Worm (Caenorhabditis elegans) whole organism, L4 larva: ENCODE data around the gene acox-1.5.

Experiments used
- F26F4.8 ChIP-seq: fragments of 200-800 bp; sonication (Bioruptor generic); conservative IDR thresholded peaks from 2 replicates; pipeline ENCODE4 v1.3.6; 2022; ENCODE audit warnings: missing genetic modification characterization, missing compliant biosample characterization
- F37D6.2 ChIP-seq: sonication (generic microtip); optimal IDR thresholded peaks from 2 replicates; lab custom pipeline; 2016; ENCODE audit warnings: mild to moderate bottlenecking, missing genetic modification characterization, missing compliant biosample characterization
- F49E8.2 ChIP-seq: sonication (generic microtip); optimal IDR thresholded peaks from 2 replicates; lab custom pipeline; 2016; ENCODE audit warnings: missing compliant biosample characterization, mild to moderate bottlenecking, missing genetic modification characterization, borderline replicate concordance
- T26A8.4 ChIP-seq: fragments of 200-800 bp; sonication (Bioruptor generic); IDR thresholded peaks from 2 replicates; pipeline ENCODE4 v1.3.6; 2022; ENCODE audit warnings: missing genetic modification characterization, missing compliant biosample characterization
- Y105C5A.15 ChIP-seq: fragments of 200-800 bp; sonication (Bioruptor generic); IDR thresholded peaks from 2 replicates; pipeline ENCODE4 v1.3.6; 2022; ENCODE audit warnings: missing genetic modification characterization, missing compliant biosample characterization
- Y75B8A.6 ChIP-seq: fragments of 200-800 bp; sonication (Bioruptor generic); IDR thresholded peaks from 2 replicates; pipeline ENCODE4 v1.3.6; 2022; ENCODE audit warnings: missing genetic modification reagents, missing genetic modification characterization, missing compliant biosample characterization
- ZK546.5 ChIP-seq, 2 experiments: sonication (generic microtip); optimal IDR thresholded peaks; 2 replicates each; lab custom pipeline; 2017; ENCODE audit warnings: missing biosample characterization in 2 of 2, missing genetic modification characterization in 2 of 2
- aly-2 ChIP-seq: sonication (generic microtip); optimal IDR thresholded peaks from 2 replicates; lab custom pipeline; 2018; ENCODE audit warnings: missing biosample characterization, missing genetic modification characterization
- ama-1 ChIP-seq: fragments of 150-350 bp; optimal IDR thresholded peaks from 2 replicates; lab custom pipeline; 2014; ENCODE audit warnings: inconsistent platforms, mixed read lengths
- arid-1 ChIP-seq: fragments of 200-800 bp; sonication (Bioruptor generic); conservative IDR thresholded peaks from 2 replicates; pipeline ENCODE4 v1.3.6; 2022; ENCODE audit warnings: missing genetic modification reagents, missing genetic modification characterization, missing compliant biosample characterization
- ceh-20 ChIP-seq: fragments of 200-800 bp; sonication (Bioruptor generic); IDR thresholded peaks from 2 replicates; pipeline ENCODE4 v1.3.6; 2022; ENCODE audit warnings: missing genetic modification reagents, missing genetic modification characterization, missing compliant biosample characterization
- ceh-32 ChIP-seq: sonication (generic microtip); optimal IDR thresholded peaks from 2 replicates; lab custom pipeline; 2016; ENCODE audit warnings: mild to moderate bottlenecking, missing genetic modification characterization, missing compliant biosample characterization; ENCODE audit not compliant: poor library complexity
- ceh-44 ChIP-seq: fragments of 200-800 bp; sonication (Bioruptor generic); IDR thresholded peaks from 2 replicates; pipeline ENCODE4 v1.3.6; 2022; ENCODE audit warnings: missing genetic modification reagents, missing genetic modification characterization, missing compliant biosample characterization
- ceh-62 ChIP-seq: sonication (generic microtip); optimal IDR thresholded peaks from 2 replicates; lab custom pipeline; 2017; ENCODE audit warnings: missing biosample characterization, missing genetic modification characterization
- ceh-82 ChIP-seq: sonication (generic microtip); optimal IDR thresholded peaks from 2 replicates; lab custom pipeline; 2017; ENCODE audit warnings: missing biosample characterization, missing genetic modification characterization
- ces-1 ChIP-seq: fragments of 150-350 bp; sonication (generic microtip); optimal IDR thresholded peaks from 4 replicates; lab custom pipeline; 2014; ENCODE audit warnings: missing biosample characterization, missing genetic modification reagents, missing genetic modification characterization
- cey-2 ChIP-seq: sonication (generic microtip); optimal IDR thresholded peaks from 3 replicates; lab custom pipeline; 2017; ENCODE audit warnings: missing genetic modification characterization, mild to moderate bottlenecking, missing compliant biosample characterization, antibody characterized with exemption, borderline replicate concordance; ENCODE audit not compliant: insufficient read depth
- ctbp-1 ChIP-seq: fragments of 200-800 bp; sonication (Bioruptor generic); IDR thresholded peaks from 2 replicates; pipeline ENCODE4 v1.3.6; 2022; ENCODE audit warnings: missing genetic modification reagents, missing genetic modification characterization, missing compliant biosample characterization
- daf-16 ChIP-seq, 3 experiments: sonication (generic microtip); optimal IDR thresholded peaks; 2 replicates each; lab custom pipeline; 2016 to 2017; ENCODE audit warnings: missing genetic modification characterization in 3 of 3, missing genetic modification reagents in 3 of 3, mild to moderate bottlenecking in 2 of 3, missing compliant biosample characterization in 2 of 3, missing biosample characterization in 1 of 3, moderate library complexity in 1 of 3
- daf-8 ChIP-seq: fragments of 200-800 bp; sonication (Bioruptor generic); IDR thresholded peaks from 2 replicates; pipeline ENCODE4 v1.3.6; 2022; ENCODE audit warnings: missing genetic modification characterization, missing compliant biosample characterization
- dmd-9 ChIP-seq: fragments of 200-800 bp; sonication (Bioruptor generic); IDR thresholded peaks from 2 replicates; pipeline ENCODE4 v1.3.6; 2022; ENCODE audit warnings: missing genetic modification reagents, missing genetic modification characterization, missing compliant biosample characterization
- duxl-1 ChIP-seq: sonication (generic microtip); optimal IDR thresholded peaks from 2 replicates; lab custom pipeline; 2016; ENCODE audit warnings: mild to moderate bottlenecking, missing genetic modification characterization, moderate library complexity, missing compliant biosample characterization; ENCODE audit not compliant: poor library complexity
- dve-1 ChIP-seq: sonication (generic microtip); optimal IDR thresholded peaks from 2 replicates; lab custom pipeline; 2017; ENCODE audit warnings: antibody characterized with exemption, mild to moderate bottlenecking, missing genetic modification characterization, missing compliant biosample characterization; ENCODE audit not compliant: insufficient read depth
- fkh-10 ChIP-seq: fragments of 150-350 bp; optimal IDR thresholded peaks from 2 replicates; lab custom pipeline; 2014; ENCODE audit warnings: missing biosample characterization, missing genetic modification reagents, missing genetic modification characterization
- gei-8 ChIP-seq: fragments of 200-800 bp; sonication (Bioruptor generic); optimal IDR thresholded peaks from 2 replicates; lab custom pipeline; 2018; ENCODE audit warnings: mild to moderate bottlenecking, missing genetic modification characterization, missing compliant biosample characterization
- hif-1 ChIP-seq, 2 experiments: sonication (generic microtip); optimal IDR thresholded peaks; 2 replicates each; lab custom pipeline; 2016 to 2017; ENCODE audit warnings: missing compliant biosample characterization in 2 of 2, missing genetic modification characterization in 2 of 2, missing genetic modification reagents in 2 of 2, missing genotype in 2 of 2, mild to moderate bottlenecking in 1 of 2
- hlh-11 ChIP-seq: fragments of 200-800 bp; sonication (Bioruptor generic); optimal IDR thresholded peaks from 2 replicates; lab custom pipeline; 2018; ENCODE audit warnings: mild to moderate bottlenecking, missing genetic modification characterization, missing compliant biosample characterization
- jun-1 ChIP-seq: fragments of 150-350 bp; optimal IDR thresholded peaks from 2 replicates; lab custom pipeline; 2014; ENCODE audit warnings: missing biosample characterization, missing genetic modification reagents, missing genetic modification characterization
- lin-1 ChIP-seq: fragments of 200-800 bp; sonication (Bioruptor generic); IDR thresholded peaks from 2 replicates; pipeline ENCODE4 v1.3.6; 2022; ENCODE audit warnings: missing genetic modification reagents, missing genetic modification characterization, missing compliant biosample characterization
- madf-5 ChIP-seq, 2 experiments: fragments of 200-800 bp; sonication (Bioruptor generic); IDR thresholded peaks; 2 replicates each; pipeline ENCODE4 v1.3.6; 2022; ENCODE audit warnings: missing compliant biosample characterization in 2 of 2, missing genetic modification characterization in 2 of 2
- madf-9 ChIP-seq: fragments of 200-800 bp; sonication (Bioruptor generic); conservative IDR thresholded peaks from 2 replicates; pipeline ENCODE4 v1.3.6; 2022; ENCODE audit warnings: missing genetic modification reagents, missing genetic modification characterization, missing compliant biosample characterization
- mdl-1 ChIP-seq, 2 experiments: fragments of 150-350 bp in 1 of 2; sonication (generic microtip) in 1 of 2; optimal IDR thresholded peaks; 2 replicates each; lab custom pipeline; 2014 to 2017; ENCODE audit warnings: missing biosample characterization in 2 of 2, missing genetic modification characterization in 2 of 2
- nhr-11 ChIP-seq: fragments of 150-350 bp; optimal IDR thresholded peaks from 2 replicates; lab custom pipeline; 2014; ENCODE audit warnings: missing biosample characterization, missing genetic modification characterization
- nhr-237 ChIP-seq: sonication (generic microtip); optimal IDR thresholded peaks from 2 replicates; lab custom pipeline; 2017; ENCODE audit warnings: missing biosample characterization, missing genetic modification characterization
- nhr-25 ChIP-seq: sonication (generic microtip); optimal IDR thresholded peaks from 2 replicates; lab custom pipeline; 2017; ENCODE audit warnings: missing genetic modification characterization, mild to moderate bottlenecking, missing compliant biosample characterization, antibody characterized with exemption, moderate library complexity, borderline replicate concordance; ENCODE audit not compliant: insufficient read depth
- nhr-28 ChIP-seq: fragments of 150-350 bp; optimal IDR thresholded peaks from 2 replicates; lab custom pipeline; 2014; ENCODE audit warnings: missing biosample characterization, missing genetic modification characterization
- nhr-76 ChIP-seq: fragments of 150-350 bp; optimal IDR thresholded peaks from 2 replicates; lab custom pipeline; 2014; ENCODE audit warnings: missing biosample characterization, missing genetic modification characterization
- php-3 ChIP-seq: fragments of 200-800 bp; sonication (Bioruptor generic); IDR thresholded peaks from 2 replicates; pipeline ENCODE4 v1.3.6; 2022; ENCODE audit warnings: missing genetic modification reagents, missing genetic modification characterization, missing compliant biosample characterization
- pqm-1 ChIP-seq: sonication (generic microtip); optimal IDR thresholded peaks from 2 replicates; lab custom pipeline; 2017; ENCODE audit warnings: missing biosample characterization, missing genetic modification characterization
- saeg-2 ChIP-seq: fragments of 200-800 bp; sonication (Bioruptor generic); IDR thresholded peaks from 2 replicates; pipeline ENCODE4 v1.3.6; 2022; ENCODE audit warnings: missing genetic modification reagents, missing genetic modification characterization, missing compliant biosample characterization
- skn-1 ChIP-seq: fragments of 150-350 bp; optimal IDR thresholded peaks from 2 replicates; lab custom pipeline; 2014; ENCODE audit warnings: missing biosample characterization, missing genetic modification characterization
- snpc-4 ChIP-seq: fragments of 150-350 bp; optimal IDR thresholded peaks from 2 replicates; lab custom pipeline; 2014; ENCODE audit warnings: missing biosample characterization, missing genetic modification characterization
- spr-1 ChIP-seq: sonication (generic microtip); optimal IDR thresholded peaks from 2 replicates; lab custom pipeline; 2016; ENCODE audit warnings: mild to moderate bottlenecking, missing genetic modification characterization, missing compliant biosample characterization
- spr-3 ChIP-seq: fragments of 200-800 bp; sonication (Bioruptor generic); optimal IDR thresholded peaks from 2 replicates; lab custom pipeline; 2018; ENCODE audit warnings: mild to moderate bottlenecking, missing genetic modification characterization, missing compliant biosample characterization
- unc-130 ChIP-seq: sonication (generic microtip); optimal IDR thresholded peaks from 2 replicates; lab custom pipeline; 2016; ENCODE audit warnings: missing genetic modification reagents, missing genetic modification characterization, missing compliant biosample characterization
- vab-7 ChIP-seq: fragments of 200-800 bp; sonication (Bioruptor generic); IDR thresholded peaks from 2 replicates; pipeline ENCODE4 v1.3.6; 2022; ENCODE audit warnings: missing genetic modification reagents, missing genetic modification characterization, missing compliant biosample characterization
- zfp-2 ChIP-seq: sonication (generic microtip); optimal IDR thresholded peaks from 2 replicates; lab custom pipeline; 2016; ENCODE audit warnings: mild to moderate bottlenecking, missing genetic modification characterization, missing compliant biosample characterization
- zip-2 ChIP-seq: fragments of 150-350 bp; optimal IDR thresholded peaks from 2 replicates; lab custom pipeline; 2014; ENCODE audit warnings: missing biosample characterization, missing genetic modification characterization

The acox-1.5 gene

DNA sequence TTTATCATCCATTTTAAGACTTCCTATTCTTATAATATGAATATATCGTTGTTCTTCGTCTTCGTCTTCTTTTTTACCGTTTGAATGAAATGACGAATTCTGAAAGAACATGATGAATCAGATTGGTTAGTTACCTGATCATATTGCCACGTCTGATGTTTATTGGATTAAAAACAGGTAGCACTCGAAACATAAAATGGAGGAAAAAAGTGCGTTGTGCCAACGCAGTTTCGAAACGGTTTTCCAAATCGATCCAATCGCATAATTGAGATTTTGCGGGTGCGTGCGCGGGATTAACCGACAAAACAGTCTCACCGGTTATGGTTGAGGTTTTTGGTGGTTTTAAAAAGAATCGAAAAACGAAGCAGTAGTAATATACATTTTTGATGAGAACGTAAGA lies 3.6 kb upstream of the acox-1.5 start, which contains the start of gene rom-2:
Gene rom-2, minus strand, starts transcription at position 101 of the 400 bp plus-strand sequence.
- TF ChIP-seq ceh-32 (tag; lab: Kevin White, UChicago) (no peak), nhr-25 (tag; lab: Kevin White, UChicago) (no peak), hif-1 (tag; optimal IDR thresholded peaks at IDR 0.05; lab: Kevin White, UChicago) (no peak), arid-1 (GFP tag; lab: Robert Waterston, UW) (no peak), cey-2 (tag; lab: Kevin White, UChicago) (no peak), T26A8.4 (GFP tag; lab: Robert Waterston, UW) (no peak), nhr-237 (tag; lab: Kevin White, UChicago) (no peak), madf-9 (GFP tag; lab: Robert Waterston, UW) (no peak), zip-2 (tag; lab: Kevin White, UChicago) (no peak), daf-8 (GFP tag; lab: Robert Waterston, UW) (no peak), gei-8 (no peak), snpc-4 (no peak), fkh-10 (GFP tag; lab: Kevin White, UChicago) (no peak), ceh-62 (no peak), ceh-44 (GFP tag; lab: Robert Waterston, UW) (no peak), ceh-82 (no peak), mdl-1 (tag; optimal IDR thresholded peaks at IDR 0.05; lab: Kevin White, UChicago) (no peak), lin-1 (no peak), ces-1 (GFP tag; lab: Kevin White, UChicago) (no peak)

DNA sequence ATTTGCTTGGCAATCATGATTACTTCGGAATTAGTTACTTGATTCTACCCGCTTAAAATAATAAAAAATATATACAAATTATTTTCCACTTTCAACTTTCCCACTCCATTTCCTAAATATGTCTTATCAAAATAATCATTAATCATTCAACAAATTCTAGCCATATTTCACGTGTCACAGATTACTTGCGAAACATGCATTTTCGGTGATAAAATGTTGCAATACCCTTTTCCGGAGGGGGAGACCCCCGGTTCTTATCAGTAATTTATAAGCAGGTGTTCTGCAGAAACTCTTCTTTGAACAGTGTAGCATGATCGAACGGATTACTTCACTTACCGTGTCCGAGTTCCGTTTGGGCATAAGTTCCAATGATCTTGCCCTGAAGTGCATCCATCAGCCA lies 1.8 kb downstream of the acox-1.5 start:
- TF ChIP-seq Y105C5A.15 (no peak), ama-1 (lab: Kevin White, UChicago) (no peak), ZK546.5 (tag; optimal IDR thresholded peaks at IDR 0.05; lab: Kevin White, UChicago) (no peak), madf-5 (GFP tag; IDR thresholded peaks at IDR 0.05; lab: Robert Waterston, UW) (no peak), daf-8 (GFP tag; lab: Robert Waterston, UW) (no peak), skn-1 (tag; lab: Kevin White, UChicago) (no peak), duxl-1 (tag; lab: Kevin White, UChicago) (no peak), nhr-11 (tag; lab: Kevin White, UChicago) (no peak), fkh-10 (GFP tag; lab: Kevin White, UChicago) (no peak), pqm-1 (tag; lab: Kevin White, UChicago) (peak; percentile 71), spr-3 (GFP tag; lab: Kevin White, UChicago) (no peak), daf-16 (GFP tag; optimal IDR thresholded peaks at IDR 0.05; lab: Kevin White, UChicago) (no peak), daf-16 (tag; optimal IDR thresholded peaks at IDR 0.05; lab: Kevin White, UChicago) (peak; percentile 46), aly-2 (tag; lab: Kevin White, UChicago) (no peak), lin-1 (peak; percentile 83; the same call in 1 of the 2 replicates), ceh-20 (no peak), php-3 (GFP tag; lab: Robert Waterston, UW) (no peak), zfp-2 (tag; lab: Kevin White, UChicago) (no peak), nhr-76 (no peak), F49E8.2 (tag; lab: Kevin White, UChicago) (no peak), F37D6.2 (tag; lab: Kevin White, UChicago) (no peak), vab-7 (GFP tag; lab: Robert Waterston, UW) (no peak), ceh-32 (tag; lab: Kevin White, UChicago) (no peak), unc-130 (GFP tag; lab: Kevin White, UChicago) (no peak), Y75B8A.6 (GFP tag; lab: Robert Waterston, UW) (no peak), hlh-11 (tag; lab: Kevin White, UChicago) (peak; percentile 66), nhr-237 (tag; lab: Kevin White, UChicago) (no peak), jun-1 (tag; lab: Kevin White, UChicago) (no peak), spr-1 (tag; lab: Kevin White, UChicago) (no peak), saeg-2 (GFP tag; lab: Robert Waterston, UW) (no peak), dmd-9 (GFP tag; lab: Robert Waterston, UW) (no peak), dve-1 (tag; lab: Kevin White, UChicago) (peak; percentile 34), ceh-62 (no peak), ctbp-1 (GFP tag; lab: Robert Waterston, UW) (no peak), gei-8 (no peak), nhr-28 (tag; lab: Kevin White, UChicago) (peak; percentile 79), F26F4.8 (GFP tag; lab: Robert Waterston, UW) (no peak), ceh-44 (GFP tag; lab: Robert Waterston, UW) (no peak)
